Worm (Caenorhabditis elegans): ENCODE data around the gene F36H5.14.
"Not testable (repeated sequence)": the region's sequence is repeated elsewhere in the genome, so short reads cannot be mapped to it uniquely, and the experiment has no call there.

ce11 chrII:1771347-1771746 is 4.0 kb upstream of the F36H5.14 start, which contains the start of gene math-26:
- TF ChIP-seq Y22D7AL.16 (tag; optimal IDR thresholded peaks at IDR 0.05); pag-3 (tag; optimal IDR thresholded peaks at IDR 0.05; ENCODE audit: borderline replicate concordance); hlh-13 (GFP tag; optimal IDR thresholded peaks at IDR 0.05); ceh-19 (GFP tag; optimal IDR thresholded peaks at IDR 0.05); odd-2 (tag; optimal IDR thresholded peaks at IDR 0.05); ama-1 (optimal IDR thresholded peaks at IDR 0.05); unc-3 (GFP tag; conservative IDR thresholded peaks at IDR 0.05); unc-3 (tag; optimal IDR thresholded peaks at IDR 0.05); ceh-22 (tag; optimal IDR thresholded peaks at IDR 0.05); ceh-6 (GFP tag; optimal IDR thresholded peaks at IDR 0.05); fax-1 (tag; optimal IDR thresholded peaks at IDR 0.05); ahr-1 (tag; optimal IDR thresholded peaks at IDR 0.05); fkh-10 (GFP tag; optimal IDR thresholded peaks at IDR 0.05): not testable (repeated sequence)

Data from whole organism, late embryonic.